Fruit fly (Drosophila melanogaster): ENCODE measurements around the gene Hsp27.

The Hsp27 gene

dm6 chr3L:9424528-9424911 is 40.7 kb downstream of the Hsp27 start (continued):
- no peak for TF ChIP-seq Camta (GFP tag; optimal IDR thresholded peaks at IDR 0.05)
- TF ChIP-seq D19A (tag; optimal IDR thresholded peaks at IDR 0.05), result peak; percentile 51
- no peak for TF ChIP-seq CG2889 (GFP tag; IDR thresholded peaks at IDR 0.05)
- TF ChIP-seq CG11560 (tag; IDR thresholded peaks at IDR 0.05), result no peak
- TF ChIP-seq Dek (tag; optimal IDR thresholded peaks at IDR 0.05), result no peak
- TF ChIP-seq sima (GFP tag; optimal IDR thresholded peaks at IDR 0.05), result no peak
- TF ChIP-seq CG12659 (GFP tag; optimal IDR thresholded peaks at IDR 0.05), result peak; percentile 6
- TF ChIP-seq CG5953 (GFP tag; IDR thresholded peaks at IDR 0.05), result no peak
- TF ChIP-seq CG11696 (GFP tag; IDR thresholded peaks at IDR 0.05), result no peak
- TF ChIP-seq CG16779 (GFP tag; IDR thresholded peaks at IDR 0.05), result no peak
- no peak for TF ChIP-seq kay (GFP tag; optimal IDR thresholded peaks at IDR 0.05)
- no peak for TF ChIP-seq CG1602 (GFP tag; optimal IDR thresholded peaks at IDR 0.05)
- TF ChIP-seq PHDP (tag; optimal IDR thresholded peaks at IDR 0.05), result peak; percentile 79
- no peak for TF ChIP-seq CG1647 (GFP tag; optimal IDR thresholded peaks at IDR 0.05)
- TF ChIP-seq ATbp (GFP tag; optimal IDR thresholded peaks at IDR 0.05), result no peak
- no peak for TF ChIP-seq CG6791 (GFP tag; IDR thresholded peaks at IDR 0.05; ENCODE audit: partially characterized antibody)
- no peak for TF ChIP-seq CG4707 (GFP tag; optimal IDR thresholded peaks at IDR 0.05)
- peak; percentile 46 for TF ChIP-seq CG2120 (GFP tag; optimal IDR thresholded peaks at IDR 0.05)
- TF ChIP-seq pum (GFP tag; optimal IDR thresholded peaks at IDR 0.05), result no peak
- no peak for TF ChIP-seq pzg (GFP tag; optimal IDR thresholded peaks at IDR 0.05)
- no peak for TF ChIP-seq ash1 (GFP tag; optimal IDR thresholded peaks at IDR 0.05)
- TF ChIP-seq CG32772 (GFP tag; IDR thresholded peaks at IDR 0.05), result no peak
- no peak for TF ChIP-seq bab2 (GFP tag; optimal IDR thresholded peaks at IDR 0.05)
- no peak for TF ChIP-seq Ets97D (GFP tag; optimal IDR thresholded peaks at IDR 0.05)
- no peak for TF ChIP-seq dysf (GFP tag; IDR thresholded peaks at IDR 0.05)
- no peak for TF ChIP-seq Trl (optimal IDR thresholded peaks at IDR 0.05)
- TF ChIP-seq Trl (GFP tag; optimal IDR thresholded peaks at IDR 0.05), result no peak
- no peak for TF ChIP-seq H2.0 (GFP tag; IDR thresholded peaks at IDR 0.05)
- no peak for TF ChIP-seq CG7963 (GFP tag; IDR thresholded peaks at IDR 0.05; ENCODE audit: partially characterized antibody)
- no peak for TF ChIP-seq Rx (GFP tag; IDR thresholded peaks at IDR 0.05)
- no peak for TF ChIP-seq zf30C (GFP tag; optimal IDR thresholded peaks at IDR 0.05)
- TF ChIP-seq HLHmδ (GFP tag; optimal IDR thresholded peaks at IDR 0.05), result no peak
- TF ChIP-seq CG33557 (GFP tag; optimal IDR thresholded peaks at IDR 0.05), result no peak
- no peak for TF ChIP-seq CG10274 (GFP tag; optimal IDR thresholded peaks at IDR 0.05)
- no peak for TF ChIP-seq unc-4 (GFP tag; IDR thresholded peaks at IDR 0.05; ENCODE audit: partially characterized antibody)

- TF ChIP-seq Med (GFP tag) (peak; percentile 69), CG14965 (GFP tag; optimal IDR thresholded peaks at IDR 0.05; ENCODE audit: borderline replicate concordance) (no peak), hth (optimal IDR thresholded peaks at IDR 0.05) (no peak), CG10366 (GFP tag; IDR thresholded peaks at IDR 0.05) (no peak), jumu (GFP tag; optimal IDR thresholded peaks at IDR 0.05) (no peak), CG4328 (GFP tag; optimal IDR thresholded peaks at IDR 0.05) (peak; percentile 32), CG11695 (GFP tag; IDR thresholded peaks at IDR 0.05) (peak; percentile 24; the same call in 1 of the 3 replicates), CG10543 (GFP tag; optimal IDR thresholded peaks at IDR 0.05) (no peak), Xbp1 (GFP tag; optimal IDR thresholded peaks at IDR 0.05) (no peak), CG9932 (GFP tag; IDR thresholded peaks at IDR 0.05) (no peak), Drgx (GFP tag; IDR thresholded peaks at IDR 0.05) (peak; percentile 25; the same call in 1 of the 2 replicates), CG11504 (tag; optimal IDR thresholded peaks at IDR 0.05) (peak; percentile 48), dmrt99B (tag; optimal IDR thresholded peaks at IDR 0.05) (peak; percentile 26), CG17385 (GFP tag; optimal IDR thresholded peaks at IDR 0.05) (peak; percentile 20), Chrac-16 (GFP tag; optimal IDR thresholded peaks at IDR 0.05) (no peak), ro (GFP tag; IDR thresholded peaks at IDR 0.05) (no peak), CG10147 (GFP tag; optimal IDR thresholded peaks at IDR 0.05) (no peak), pzg (GFP tag; optimal IDR thresholded peaks at IDR 0.05) (no peak), slbo (GFP tag; IDR thresholded peaks at IDR 0.05) (no peak), tin (GFP tag; optimal IDR thresholded peaks at IDR 0.05) (peak; percentile 25), CG30403 (GFP tag; optimal IDR thresholded peaks at IDR 0.05) (peak; percentile 29)
These were observed 42.0 kb downstream of the Hsp27 start for dm6 chr3L:9425838-9426237.
